Worm (Caenorhabditis elegans): ENCODE results near the gene sss-1.

ce11 chrIV:9854952-9855351 is 38.6 kb downstream of the sss-1 start:
- TF ChIP-seq tra-1 (GFP tag; IDR thresholded peaks at IDR 0.05): no peak
- TF ChIP-seq ama-1 (optimal IDR thresholded peaks at IDR 0.05): no peak
- TF ChIP-seq zip-11 (GFP tag; IDR thresholded peaks at IDR 0.05): no peak
- no peak for TF ChIP-seq dpl-1 (GFP tag; optimal IDR thresholded peaks at IDR 0.05)
- no peak for TF ChIP-seq lim-7 (GFP tag; IDR thresholded peaks at IDR 0.05)
- TF ChIP-seq unc-39 (tag; optimal IDR thresholded peaks at IDR 0.05): no peak
- no peak for TF ChIP-seq egl-27 (tag; optimal IDR thresholded peaks at IDR 0.05)
- TF ChIP-seq nhr-111 (GFP tag; optimal IDR thresholded peaks at IDR 0.05): no peak
- TF ChIP-seq lin-13 (GFP tag; optimal IDR thresholded peaks at IDR 0.05): no peak
- TF ChIP-seq nhr-28 (tag; optimal IDR thresholded peaks at IDR 0.05): no peak
- TF ChIP-seq ctbp-1 (GFP tag; IDR thresholded peaks at IDR 0.05): no peak

Data from whole organism, L4 larva.